Worm (Caenorhabditis elegans) whole organism, late embryonic: Measurements from ENCODE around the gene R04D3.3.

Experiments
- F13H6.1 ChIP-seq: sonication (generic microtip); optimal IDR thresholded peaks from 2 replicates; lab custom pipeline; 2016; ENCODE audit warnings: missing genetic modification characterization, missing compliant biosample characterization
- ama-1 ChIP-seq: fragments of 150-350 bp; optimal IDR thresholded peaks from 2 replicates; lab custom pipeline; 2014
- che-1 ChIP-seq: sonication (generic microtip); optimal IDR thresholded peaks from 2 replicates; lab custom pipeline; 2016; ENCODE audit warnings: mild to moderate bottlenecking, missing genetic modification characterization, missing compliant biosample characterization
- ets-4 ChIP-seq: sonication (generic microtip); optimal IDR thresholded peaks from 2 replicates; lab custom pipeline; 2016; ENCODE audit warnings: missing genetic modification characterization, missing compliant biosample characterization
- pat-9 ChIP-seq: fragments of 200-800 bp; sonication (Bioruptor generic); optimal IDR thresholded peaks from 2 replicates; lab custom pipeline; 2018; ENCODE audit warnings: mild to moderate bottlenecking, missing genetic modification characterization, moderate library complexity, missing compliant biosample characterization
- pha-4 ChIP-seq: fragments of 150-350 bp; optimal IDR thresholded peaks from 2 replicates; lab custom pipeline; 2018; ENCODE audit warnings: missing biosample characterization, missing genetic modification reagents, missing genetic modification characterization
- sdc-2 ChIP-seq: sonication (generic microtip); optimal IDR thresholded peaks from 2 replicates; lab custom pipeline; 2016; ENCODE audit warnings: missing genotype, missing genetic modification characterization, missing compliant biosample characterization
- tbx-2 ChIP-seq: sonication (generic microtip); optimal IDR thresholded peaks from 2 replicates; lab custom pipeline; 2016; ENCODE audit warnings: missing genetic modification characterization, missing compliant biosample characterization
- tbx-7 ChIP-seq: sonication (generic microtip); optimal IDR thresholded peaks from 2 replicates; lab custom pipeline; 2016; ENCODE audit warnings: missing genotype, missing genetic modification characterization, missing compliant biosample characterization

ce11 chrX:13323697-13324096, 33.3 kb upstream of the R04D3.3 start:
- no peak for TF ChIP-seq tbx-2 (tag; lab: Kevin White, UChicago)
- no peak for TF ChIP-seq sdc-2
- TF ChIP-seq che-1, result no peak
- TF ChIP-seq ets-4, result no peak
- TF ChIP-seq pha-4, result no peak
- no peak for TF ChIP-seq F13H6.1 (tag; lab: Kevin White, UChicago)
- no peak for TF ChIP-seq ama-1 (lab: Kevin White, UChicago)
- no peak for TF ChIP-seq tbx-7 (tag; lab: Kevin White, UChicago)
- TF ChIP-seq pat-9, result no peak
